Fruit fly (Drosophila melanogaster) whole organism, embryonic: Measurements from ENCODE around the gene CG10195.

ENCODE experiments used
- Abd-B ChIP-seq: fragments of 200-800 bp; sonication (Bioruptor generic); optimal IDR thresholded peaks from 2 replicates; lab custom pipeline; 2018; ENCODE audit warnings: missing biosample characterization, mild to moderate bottlenecking, missing genetic modification characterization, moderate library complexity
- Atf6 ChIP-seq: fragments of 200-800 bp; sonication (Bioruptor generic); IDR thresholded peaks from 2 replicates; pipeline ENCODE4 v1.3.6; 2022; ENCODE audit warnings: missing biosample characterization, missing genetic modification characterization
- CG10979 ChIP-seq: fragments of 200-800 bp; sonication (Bioruptor generic); optimal IDR thresholded peaks from 2 replicates; lab custom pipeline; 2018; ENCODE audit warnings: missing biosample characterization, mild to moderate bottlenecking, missing genetic modification characterization, moderate library complexity
- CG11093 ChIP-seq: fragments of 200-800 bp; sonication (Bioruptor generic); IDR thresholded peaks from 3 replicates; pipeline ENCODE4 v1.3.6; 2022; ENCODE audit warnings: missing biosample characterization, missing genetic modification characterization
- CG11560 ChIP-seq: fragments of 200-800 bp; sonication (Bioruptor generic); IDR thresholded peaks from 3 replicates; pipeline ENCODE4 v1.3.6; 2022; ENCODE audit warnings: missing biosample characterization, missing genetic modification characterization
- CG11696 ChIP-seq: fragments of 200-800 bp; sonication (Bioruptor generic); IDR thresholded peaks from 2 replicates; pipeline ENCODE4 v1.3.6; 2022; ENCODE audit warnings: missing biosample characterization, missing genetic modification characterization
- CG12071 ChIP-seq: fragments of 200-800 bp; sonication (Bioruptor generic); optimal IDR thresholded peaks from 3 replicates; lab custom pipeline; 2018; ENCODE audit warnings: missing biosample characterization, mild to moderate bottlenecking, missing genetic modification characterization
- CG13624 ChIP-seq: fragments of 200-800 bp; sonication (Bioruptor generic); optimal IDR thresholded peaks from 2 replicates; lab custom pipeline; 2016; ENCODE audit warnings: missing biosample characterization, missing genetic modification characterization
- CG15011 ChIP-seq: fragments of 200-800 bp; sonication (Bioruptor generic); optimal IDR thresholded peaks from 3 replicates; lab custom pipeline; 2018; ENCODE audit warnings: missing biosample characterization, mild to moderate bottlenecking, missing genetic modification characterization
- CG15479 ChIP-seq: fragments of 200-800 bp; sonication (Bioruptor generic); optimal IDR thresholded peaks from 3 replicates; lab custom pipeline; 2019; ENCODE audit warnings: missing biosample characterization, mild to moderate bottlenecking, missing genetic modification characterization, moderate library complexity
- CG16863 ChIP-seq: fragments of 200-800 bp; sonication (Bioruptor generic); optimal IDR thresholded peaks from 3 replicates; lab custom pipeline; 2016; ENCODE audit warnings: missing biosample characterization, missing genetic modification characterization
- CG17186 ChIP-seq: fragments of 200-800 bp; sonication (Bioruptor generic); optimal IDR thresholded peaks from 3 replicates; lab custom pipeline; 2017; ENCODE audit warnings: missing biosample characterization, missing genetic modification reagents, missing genetic modification characterization
- CG17359 ChIP-seq: fragments of 200-800 bp; sonication (Bioruptor generic); optimal IDR thresholded peaks from 3 replicates; lab custom pipeline; 2018; ENCODE audit warnings: missing biosample characterization, mild to moderate bottlenecking, missing genetic modification characterization, moderate library complexity
- CG17802 ChIP-seq: fragments of 200-800 bp; sonication (Bioruptor generic); optimal IDR thresholded peaks from 2 replicates; lab custom pipeline; 2018; ENCODE audit warnings: missing biosample characterization, mild to moderate bottlenecking, missing genetic modification characterization, moderate library complexity
- CG17912 ChIP-seq: fragments of 200-800 bp; sonication (Bioruptor generic); optimal IDR thresholded peaks from 2 replicates; lab custom pipeline; 2018; ENCODE audit warnings: missing biosample characterization, mild to moderate bottlenecking, missing genetic modification characterization
- CG2120 ChIP-seq: fragments of 200-800 bp; sonication (Bioruptor generic); optimal IDR thresholded peaks from 3 replicates; lab custom pipeline; 2016; ENCODE audit warnings: missing biosample characterization, missing genetic modification characterization
- CG2202 ChIP-seq: fragments of 200-800 bp; sonication (Bioruptor generic); optimal IDR thresholded peaks from 2 replicates; lab custom pipeline; 2018; ENCODE audit warnings: missing biosample characterization, mild to moderate bottlenecking, missing genetic modification characterization
- CG31365 ChIP-seq: fragments of 200-800 bp; sonication (Bioruptor generic); optimal IDR thresholded peaks from 2 replicates; lab custom pipeline; 2018; ENCODE audit warnings: missing biosample characterization, mild to moderate bottlenecking, missing genetic modification characterization
- CG31388 ChIP-seq: fragments of 200-800 bp; sonication (Bioruptor generic); optimal IDR thresholded peaks from 2 replicates; lab custom pipeline; 2016; ENCODE audit warnings: missing biosample characterization, missing genetic modification characterization
- CG32772 ChIP-seq: fragments of 200-800 bp; sonication (Bioruptor generic); IDR thresholded peaks from 2 replicates; pipeline ENCODE4 v1.3.6; 2022; ENCODE audit warnings: missing biosample characterization, missing genetic modification characterization
- CG4707 ChIP-seq: fragments of 200-800 bp; sonication (Bioruptor generic); optimal IDR thresholded peaks from 2 replicates; lab custom pipeline; 2018; ENCODE audit warnings: missing biosample characterization, mild to moderate bottlenecking, missing genetic modification characterization, moderate library complexity
- CG6654 ChIP-seq: fragments of 200-800 bp; sonication (Bioruptor generic); optimal IDR thresholded peaks from 2 replicates; lab custom pipeline; 2017; ENCODE audit warnings: missing biosample characterization, mild to moderate bottlenecking, missing genetic modification characterization
- CG6854 ChIP-seq: fragments of 200-800 bp; sonication (Bioruptor generic); optimal IDR thresholded peaks from 3 replicates; lab custom pipeline; 2017; ENCODE audit warnings: missing biosample characterization, mild to moderate bottlenecking, missing genetic modification characterization
- CG7271 ChIP-seq: fragments of 200-800 bp; sonication (Bioruptor generic); optimal IDR thresholded peaks from 2 replicates; lab custom pipeline; 2018; ENCODE audit warnings: missing biosample characterization, mild to moderate bottlenecking, missing genetic modification characterization, moderate library complexity
- CG7786 ChIP-seq: fragments of 200-800 bp; sonication (Bioruptor generic); optimal IDR thresholded peaks from 2 replicates; lab custom pipeline; 2016; ENCODE audit warnings: missing biosample characterization, missing genetic modification characterization
- CG9609 ChIP-seq: fragments of 200-800 bp; sonication (Bioruptor generic); optimal IDR thresholded peaks from 3 replicates; lab custom pipeline; 2016; ENCODE audit warnings: missing biosample characterization, missing genetic modification characterization
- CG9817 ChIP-seq: fragments of 200-800 bp; sonication (Bioruptor generic); optimal IDR thresholded peaks from 2 replicates; lab custom pipeline; 2018; ENCODE audit warnings: missing biosample characterization, mild to moderate bottlenecking, missing genetic modification characterization, moderate library complexity
- CTCF ChIP-seq: fragments of 200-800 bp; sonication (Bioruptor generic); optimal IDR thresholded peaks from 2 replicates; lab custom pipeline; 2017; ENCODE audit warnings: missing biosample characterization, mild to moderate bottlenecking, missing genetic modification characterization, moderate library complexity
- E2f1 ChIP-seq: fragments of 200-800 bp; sonication (Bioruptor generic); IDR thresholded peaks from 2 replicates; pipeline ENCODE4 v1.3.6; 2022; ENCODE audit warnings: missing biosample characterization, missing genetic modification characterization
- NFAT ChIP-seq: fragments of 200-800 bp; sonication (Bioruptor generic); IDR thresholded peaks from 2 replicates; pipeline ENCODE4 v1.3.6; 2022; ENCODE audit warnings: missing biosample characterization, missing genetic modification characterization
- NfI ChIP-seq: fragments of 200-800 bp; sonication (Bioruptor generic); optimal IDR thresholded peaks from 3 replicates; lab custom pipeline; 2018; ENCODE audit warnings: missing biosample characterization, mild to moderate bottlenecking, missing genetic modification characterization, moderate library complexity
- Oli ChIP-seq: fragments of 200-800 bp; sonication (Bioruptor generic); optimal IDR thresholded peaks from 2 replicates; lab custom pipeline; 2018; ENCODE audit warnings: missing biosample characterization, mild to moderate bottlenecking, missing genetic modification characterization, moderate library complexity
- Rx ChIP-seq: fragments of 200-800 bp; sonication (Bioruptor generic); IDR thresholded peaks from 2 replicates; pipeline ENCODE4 v1.3.6; 2022; ENCODE audit warnings: missing biosample characterization, missing genetic modification characterization
- ac ChIP-seq: fragments of 200-800 bp; sonication (Bioruptor generic); optimal IDR thresholded peaks from 3 replicates; lab custom pipeline; 2017; ENCODE audit warnings: missing biosample characterization, mild to moderate bottlenecking, missing genetic modification characterization
- ase ChIP-seq: fragments of 200-800 bp; sonication (Bioruptor generic); IDR thresholded peaks from 3 replicates; pipeline ENCODE4 v1.3.6; 2022; ENCODE audit warnings: missing biosample characterization, missing genetic modification characterization
- chn ChIP-seq: fragments of 200-800 bp; sonication (Bioruptor generic); optimal IDR thresholded peaks from 2 replicates; lab custom pipeline; 2016; ENCODE audit warnings: missing biosample characterization, missing genetic modification characterization
- gce ChIP-seq: fragments of 200-800 bp; sonication (Bioruptor generic); IDR thresholded peaks from 3 replicates; pipeline ENCODE4 v1.3.6; 2022; ENCODE audit warnings: missing biosample characterization, missing genetic modification characterization
- hkb ChIP-seq, 2 experiments: fragments of 200-800 bp in 1 of 2; fragments of >200 bp in 1 of 2; sonication (Bioruptor generic) in 1 of 2; IDR thresholded peaks in 1 of 2; optimal IDR thresholded peaks in 1 of 2; 2 replicates each; pipeline versions ENCODE4 v1.3.6 to Lab custom; 2017 to 2022; ENCODE audit warnings: missing biosample characterization in 1 of 2, missing genetic modification characterization in 1 of 2
- hth ChIP-seq: fragments of >200 bp; optimal IDR thresholded peaks from 2 replicates; lab custom pipeline; 2017; ENCODE audit warnings: inconsistent platforms
- inv ChIP-seq: fragments of 200-800 bp; sonication (Bioruptor generic); IDR thresholded peaks from 2 replicates; pipeline ENCODE4 v1.3.6; 2022; ENCODE audit warnings: missing biosample characterization, missing genetic modification characterization; ENCODE audit not compliant: partially characterized antibody
- lmd ChIP-seq: fragments of 200-800 bp; sonication (Bioruptor generic); IDR thresholded peaks from 2 replicates; pipeline ENCODE4 v1.3.6; 2022; ENCODE audit warnings: missing biosample characterization, missing genetic modification characterization
- nmo ChIP-seq: fragments of 200-800 bp; sonication (Bioruptor generic); optimal IDR thresholded peaks from 2 replicates; lab custom pipeline; 2018; ENCODE audit warnings: missing biosample characterization, mild to moderate bottlenecking, missing genetic modification characterization, moderate library complexity
- pb ChIP-seq: fragments of 200-800 bp; sonication (Bioruptor generic); optimal IDR thresholded peaks from 3 replicates; lab custom pipeline; 2016; ENCODE audit warnings: missing biosample characterization, missing genetic modification characterization
- phol ChIP-seq: fragments of 200-800 bp; sonication (Bioruptor generic); optimal IDR thresholded peaks from 3 replicates; lab custom pipeline; 2018; ENCODE audit warnings: missing biosample characterization, mild to moderate bottlenecking, missing genetic modification characterization, moderate library complexity
- sqz ChIP-seq: fragments of 200-800 bp; sonication (Bioruptor generic); optimal IDR thresholded peaks from 3 replicates; lab custom pipeline; 2018; ENCODE audit warnings: missing biosample characterization, mild to moderate bottlenecking, missing genetic modification characterization
- tgo ChIP-seq: fragments of 200-800 bp; sonication (Bioruptor generic); IDR thresholded peaks from 3 replicates; pipeline ENCODE4 v1.3.6; 2022; ENCODE audit warnings: missing biosample characterization, missing genetic modification characterization
- unc-4 ChIP-seq: fragments of 200-800 bp; sonication (Bioruptor generic); IDR thresholded peaks from 2 replicates; pipeline ENCODE4 v1.3.6; 2022; ENCODE audit warnings: missing biosample characterization, missing genetic modification characterization; ENCODE audit not compliant: partially characterized antibody
- unpg ChIP-seq: fragments of 200-800 bp; sonication (Bioruptor generic); optimal IDR thresholded peaks from 3 replicates; lab custom pipeline; 2018; ENCODE audit warnings: missing biosample characterization, mild to moderate bottlenecking, missing genetic modification characterization, moderate library complexity
- vfl ChIP-seq: fragments of 200-800 bp; sonication (Bioruptor generic); optimal IDR thresholded peaks from 2 replicates; lab custom pipeline; 2016; ENCODE audit warnings: missing biosample characterization, missing genetic modification characterization
- yki ChIP-seq: fragments of >200 bp; optimal IDR thresholded peaks from 3 replicates; lab custom pipeline; 2018

CG10195 gene

DNA sequence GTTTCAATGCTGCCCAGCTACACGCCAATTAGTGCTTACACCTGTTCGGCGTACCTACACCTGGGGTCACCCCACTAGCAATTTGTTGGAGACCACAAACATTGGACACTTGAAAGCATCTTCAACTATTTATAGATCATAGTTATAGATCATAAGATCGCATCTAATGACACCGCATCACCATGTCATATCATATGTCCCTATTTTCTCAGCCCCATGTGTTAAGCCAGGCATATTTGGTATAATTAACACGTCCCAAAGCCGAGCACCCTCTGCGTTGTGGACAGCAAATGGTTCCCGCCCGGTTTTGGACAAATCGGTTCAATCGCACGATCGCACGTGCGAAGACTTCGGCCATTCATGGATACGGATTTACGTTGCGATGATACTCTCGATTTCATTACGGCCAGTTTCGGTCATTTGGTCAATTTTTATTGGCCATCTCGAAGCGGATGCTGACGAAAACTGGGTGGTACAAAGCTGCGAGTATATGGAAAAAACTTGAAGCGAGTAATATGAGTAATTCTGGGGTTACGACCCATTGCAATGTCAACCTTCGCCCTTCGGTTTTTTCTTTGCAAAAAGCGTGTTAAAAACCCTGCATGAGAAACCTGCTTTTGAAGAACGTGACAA, 44.8 kb downstream of the CG10195 start (continued):
- peak; percentile 23 for TF ChIP-seq CG31388 (GFP tag; lab: Kevin White, UChicago)
- TF ChIP-seq Oli (tag; lab: Kevin White, UChicago), result peak; percentile 86
- peak; percentile 44 for TF ChIP-seq vfl
- TF ChIP-seq CG15479 (GFP tag; lab: Kevin White, UChicago), result no peak
- peak; percentile 63 for TF ChIP-seq CG31365 (tag; lab: Kevin White, UChicago)
- TF ChIP-seq CG32772 (GFP tag; lab: Robert Waterston, UW), result peak; percentile 62
- TF ChIP-seq CG7786 (GFP tag; lab: Kevin White, UChicago), result peak; percentile 74
- TF ChIP-seq Atf6 (GFP tag; lab: Robert Waterston, UW), result peak; percentile 66; the same call in 1 of the 2 replicates
- peak; percentile 93 for TF ChIP-seq CG11696 (GFP tag; lab: Robert Waterston, UW)
- TF ChIP-seq phol (tag; lab: Kevin White, UChicago), result peak; percentile 74
- peak; percentile 71 for TF ChIP-seq NfI (GFP tag; lab: Kevin White, UChicago)
- TF ChIP-seq CG6854 (GFP tag; lab: Kevin White, UChicago), result peak; percentile 52
- peak; percentile 5 for TF ChIP-seq CTCF (GFP tag; lab: Kevin White, UChicago)
- no peak for TF ChIP-seq CG7271 (tag; lab: Kevin White, UChicago)
- peak; percentile 82 for TF ChIP-seq lmd
- no peak for TF ChIP-seq inv
- TF ChIP-seq CG10979 (tag; lab: Kevin White, UChicago), result peak; percentile 73
- TF ChIP-seq gce (GFP tag; lab: Robert Waterston, UW), result 0 out of 3 replicates have a peak, but pooled peaks have one; percentile 63
- peak; percentile 56 for TF ChIP-seq CG9609 (GFP tag; lab: Kevin White, UChicago)
- TF ChIP-seq nmo (GFP tag; lab: Kevin White, UChicago), result peak; percentile 73
- peak; percentile 85 for TF ChIP-seq CG17912 (GFP tag; lab: Kevin White, UChicago)
- peak; percentile 27; the same call in 1 of the 2 replicates for TF ChIP-seq E2f1 (GFP tag; lab: Robert Waterston, UW)
- TF ChIP-seq tgo (GFP tag; lab: Robert Waterston, UW), result peak; percentile 74
- TF ChIP-seq unpg (GFP tag; lab: Kevin White, UChicago), result peak; percentile 85
- no peak for TF ChIP-seq hkb (optimal IDR thresholded peaks at IDR 0.05; lab: Kevin White, UChicago)
- peak; percentile 97 for TF ChIP-seq hkb (GFP tag; IDR thresholded peaks at IDR 0.05; lab: Robert Waterston, UW)
- TF ChIP-seq hth (lab: Kevin White, UChicago), result no peak
- TF ChIP-seq unc-4, result no peak
- TF ChIP-seq CG16863 (GFP tag; lab: Kevin White, UChicago), result peak; percentile 89
- TF ChIP-seq chn (GFP tag; lab: Kevin White, UChicago), result peak; percentile 83
- peak; percentile 64 for TF ChIP-seq pb (GFP tag; lab: Kevin White, UChicago)
- peak; percentile 64; the same call in 2 of the 3 replicates for TF ChIP-seq CG11093 (GFP tag; lab: Robert Waterston, UW)
- no peak for TF ChIP-seq yki (lab: Kevin White, UChicago)
- TF ChIP-seq sqz, result peak; percentile 18
- TF ChIP-seq CG6654 (GFP tag; lab: Kevin White, UChicago), result peak; percentile 36
- no peak for TF ChIP-seq CG17186 (GFP tag; lab: Kevin White, UChicago)
- TF ChIP-seq CG13624 (GFP tag; lab: Kevin White, UChicago), result peak; percentile 80
- TF ChIP-seq CG12071 (GFP tag; lab: Kevin White, UChicago), result peak; percentile 84
- peak; percentile 58 for TF ChIP-seq Abd-B (GFP tag; lab: Kevin White, UChicago)
- peak; percentile 62 for TF ChIP-seq CG9817 (tag; lab: Kevin White, UChicago)
- TF ChIP-seq CG2120 (GFP tag; lab: Kevin White, UChicago), result peak; percentile 75
- peak; percentile 15 for TF ChIP-seq CG2202 (tag; lab: Kevin White, UChicago)
- TF ChIP-seq CG11560 (tag; lab: Robert Waterston, UW), result no peak; the same call in 2 of the 3 replicates
- TF ChIP-seq NFAT, result peak; percentile 48; the same call in 1 of the 2 replicates
- peak; percentile 54; the same call in 1 of the 2 replicates for TF ChIP-seq Rx (GFP tag; lab: Robert Waterston, UW)
- TF ChIP-seq CG17359 (tag; lab: Kevin White, UChicago), result peak; percentile 82
- peak; percentile 50 for TF ChIP-seq CG15011 (GFP tag; lab: Kevin White, UChicago)
- peak; percentile 75; the same call in 2 of the 3 replicates for TF ChIP-seq ase (GFP tag; lab: Robert Waterston, UW)
- peak; percentile 6 for TF ChIP-seq CG17802 (tag; lab: Kevin White, UChicago)
- peak; percentile 89 for TF ChIP-seq CG4707 (GFP tag; lab: Kevin White, UChicago)
- TF ChIP-seq ac (GFP tag; lab: Kevin White, UChicago), result peak; percentile 25
